Worm (Caenorhabditis elegans) whole organism, L4/young adult: Measurements from ENCODE around the gene C29F7.10.
"Not testable (repeated sequence)": the region's sequence is repeated elsewhere in the genome, so short reads cannot be mapped to it uniquely, and the experiment has no call there.

ENCODE experiments used
- W03F9.2 ChIP-seq: fragments of 150-350 bp; optimal IDR thresholded peaks from 2 replicates; lab custom pipeline; 2014; ENCODE audit warnings: missing biosample characterization, missing genetic modification characterization
- dao-5 ChIP-seq: sonication (generic microtip); optimal IDR thresholded peaks from 2 replicates; lab custom pipeline; 2016; ENCODE audit warnings: missing genotype, missing genetic modification characterization, moderate library complexity, missing compliant biosample characterization
- him-1 ChIP-seq: sonication (generic microtip); optimal IDR thresholded peaks from 2 replicates; lab custom pipeline; 2016; ENCODE audit warnings: missing genotype, missing genetic modification reagents, missing genetic modification characterization, missing compliant biosample characterization

The C29F7.10 gene

ce11 chrX:13444267-13444666 is 13.0 kb upstream of the C29F7.10 start:
- TF ChIP-seq him-1 (tag; lab: Kevin White, UChicago) (no peak), dao-5 (tag; lab: Kevin White, UChicago) (no peak), W03F9.2 (tag; lab: Kevin White, UChicago) (no peak)

- TF ChIP-seq dao-5 (tag; lab: Kevin White, UChicago) (no peak), W03F9.2 (tag; lab: Kevin White, UChicago) (no peak), him-1 (tag; lab: Kevin White, UChicago) (no peak)
Observed at ce11 chrX:13443283-13443682, 12.0 kb upstream of the C29F7.10 start.

ce11 chrX:13442446-13442845 is 11.2 kb upstream of the C29F7.10 start:
- TF ChIP-seq W03F9.2 (tag; lab: Kevin White, UChicago) (peak; percentile 49), dao-5 (tag; lab: Kevin White, UChicago) (no peak), him-1 (tag; lab: Kevin White, UChicago) (peak; percentile 9)

ce11 chrX:13435790-13436472 is 4.6 kb upstream of the C29F7.10 start, which contains the start of gene jmjd-3.3:
Gene jmjd-3.3 (plus strand): TSS chrX:13436422.
- no peak for TF ChIP-seq dao-5 (tag; lab: Kevin White, UChicago)
- TF ChIP-seq him-1 (tag; lab: Kevin White, UChicago) = no peak
- TF ChIP-seq W03F9.2 (tag; lab: Kevin White, UChicago) = no peak

- TF ChIP-seq W03F9.2 (tag; lab: Kevin White, UChicago) = no peak
- TF ChIP-seq dao-5 (tag; lab: Kevin White, UChicago) = no peak
- no peak for TF ChIP-seq him-1 (tag; lab: Kevin White, UChicago)
Observed at ce11 chrX:13435116-13435515, 3.8 kb upstream of the C29F7.10 start.

ce11 chrX:13428755-13429154 is 2.5 kb downstream of the C29F7.10 start, which contains the start of gene fkh-4:
Gene fkh-4 (minus strand): TSS chrX:13428855.
- TF ChIP-seq him-1, dao-5, W03F9.2 (tag; lab: Kevin White, UChicago): not testable (repeated sequence)

- no peak for TF ChIP-seq dao-5 (tag; lab: Kevin White, UChicago)
- TF ChIP-seq W03F9.2 (tag; lab: Kevin White, UChicago) = no peak
- no peak for TF ChIP-seq him-1 (tag; lab: Kevin White, UChicago)
Observed at ce11 chrX:13423340-13423739, 7.9 kb downstream of the C29F7.10 start, which contains the start of gene fkh-3. Gene fkh-3 (minus strand): TSS chrX:13423440.

- TF ChIP-seq W03F9.2 (tag; lab: Kevin White, UChicago) (no peak), him-1 (tag; lab: Kevin White, UChicago) (no peak), dao-5 (tag; lab: Kevin White, UChicago) (no peak)
Observed at ce11 chrX:13421068-13421467, 10.2 kb downstream of the C29F7.10 start.

ce11 chrX:13419884-13420339 is 11.4 kb downstream of the C29F7.10 start, which contains the start of gene C29F7.3:
Gene C29F7.3 (minus strand): TSS chrX:13419934.
- TF ChIP-seq him-1 (tag; lab: Kevin White, UChicago) = no peak
- TF ChIP-seq W03F9.2 (tag; lab: Kevin White, UChicago) = no peak
- TF ChIP-seq dao-5 (tag; lab: Kevin White, UChicago) = no peak

- TF ChIP-seq dao-5 (tag; lab: Kevin White, UChicago) (no peak), him-1 (tag; lab: Kevin White, UChicago) (no peak), W03F9.2 (tag; lab: Kevin White, UChicago) (no peak)
Observed at ce11 chrX:13417479-13417878, 13.8 kb downstream of the C29F7.10 start.

- TF ChIP-seq him-1 (tag; lab: Kevin White, UChicago) (no peak), dao-5 (tag; lab: Kevin White, UChicago) (no peak), W03F9.2 (tag; lab: Kevin White, UChicago) (no peak)
Observed at ce11 chrX:13415722-13416121, 15.6 kb downstream of the C29F7.10 start, which contains the start of gene C29F7.2. Gene C29F7.2 (plus strand): TSS chrX:13416078.

ce11 chrX:13414974-13415373 is 16.3 kb downstream of the C29F7.10 start:
- no peak for TF ChIP-seq dao-5 (tag; lab: Kevin White, UChicago)
- peak; percentile 54 for TF ChIP-seq W03F9.2 (tag; lab: Kevin White, UChicago)
- TF ChIP-seq him-1 (tag; lab: Kevin White, UChicago) = no peak

- no peak for TF ChIP-seq dao-5 (tag; lab: Kevin White, UChicago)
- TF ChIP-seq him-1 (tag; lab: Kevin White, UChicago) = no peak
- no peak for TF ChIP-seq W03F9.2 (tag; lab: Kevin White, UChicago)
Observed at ce11 chrX:13412307-13412706, 19.0 kb downstream of the C29F7.10 start.
